Fruit fly (Drosophila melanogaster) whole organism, embryonic: Measurements from ENCODE around the gene Helz.

Experiments
- Adf1 ChIP-seq: fragments of 200-800 bp; sonication (Bioruptor generic); IDR thresholded peaks from 2 replicates; pipeline ENCODE4 v1.3.6; 2022; ENCODE audit warnings: missing biosample characterization, missing genetic modification characterization
- Asciz ChIP-seq: fragments of 200-800 bp; sonication (Bioruptor generic); optimal IDR thresholded peaks from 2 replicates; lab custom pipeline; 2017; ENCODE audit warnings: missing biosample characterization, mild to moderate bottlenecking, missing genetic modification characterization, missing genetic modification reagents
- Atf3 ChIP-seq: fragments of 200-800 bp; sonication (Bioruptor generic); optimal IDR thresholded peaks from 3 replicates; lab custom pipeline; 2016; ENCODE audit warnings: missing biosample characterization, missing genetic modification characterization
- Blimp-1 ChIP-seq: fragments of 200-800 bp; sonication (Bioruptor generic); optimal IDR thresholded peaks from 3 replicates; lab custom pipeline; 2018; ENCODE audit warnings: missing biosample characterization, missing genetic modification characterization, mild to moderate bottlenecking, moderate library complexity, missing genetic modification reagents
- CG1024 ChIP-seq: fragments of 200-800 bp; sonication (Bioruptor generic); IDR thresholded peaks from 2 replicates; pipeline ENCODE4 v1.3.6; 2022; ENCODE audit warnings: missing biosample characterization, missing genetic modification characterization
- CG10274 ChIP-seq: fragments of 200-800 bp; sonication (Bioruptor generic); optimal IDR thresholded peaks from 3 replicates; lab custom pipeline; 2017; ENCODE audit warnings: missing biosample characterization, mild to moderate bottlenecking, missing genetic modification characterization
- CG11504 ChIP-seq: fragments of 200-800 bp; sonication (Bioruptor generic); optimal IDR thresholded peaks from 3 replicates; lab custom pipeline; 2019; ENCODE audit warnings: missing biosample characterization, mild to moderate bottlenecking, missing genetic modification characterization, moderate library complexity
- CG11696 ChIP-seq: fragments of 200-800 bp; sonication (Bioruptor generic); IDR thresholded peaks from 2 replicates; pipeline ENCODE4 v1.3.6; 2022; ENCODE audit warnings: missing biosample characterization, missing genetic modification characterization
- CG12104 ChIP-seq: fragments of 200-800 bp; sonication (Bioruptor generic); optimal IDR thresholded peaks from 3 replicates; lab custom pipeline; 2016; ENCODE audit warnings: missing biosample characterization, missing genetic modification characterization
- CG12942 ChIP-seq: fragments of 200-800 bp; sonication (Bioruptor generic); optimal IDR thresholded peaks from 3 replicates; lab custom pipeline; 2016; ENCODE audit warnings: missing biosample characterization, missing genetic modification characterization
- CG13287 ChIP-seq: fragments of 200-800 bp; sonication (Bioruptor generic); IDR thresholded peaks from 2 replicates; pipeline ENCODE4 v1.3.6; 2022; ENCODE audit warnings: missing biosample characterization, missing genetic modification characterization; ENCODE audit not compliant: partially characterized antibody
- CG13775 ChIP-seq: fragments of 200-800 bp; sonication (Bioruptor generic); optimal IDR thresholded peaks from 3 replicates; lab custom pipeline; 2017; ENCODE audit warnings: missing biosample characterization, mild to moderate bottlenecking, missing genetic modification characterization
- CG14014 ChIP-seq: fragments of 200-800 bp; sonication (Bioruptor generic); IDR thresholded peaks from 2 replicates; pipeline ENCODE4 v1.3.6; 2022; ENCODE audit warnings: missing biosample characterization, missing genetic modification characterization
- CG14441 ChIP-seq: fragments of 200-800 bp; sonication (Bioruptor generic); IDR thresholded peaks from 2 replicates; pipeline ENCODE4 v1.3.6; 2022; ENCODE audit warnings: missing biosample characterization, missing genetic modification characterization
- CG16779 ChIP-seq: fragments of 200-800 bp; sonication (Bioruptor generic); IDR thresholded peaks from 2 replicates; pipeline ENCODE4 v1.3.6; 2022; ENCODE audit warnings: missing biosample characterization, missing genetic modification characterization
- CG16813 ChIP-seq: fragments of 200-800 bp; sonication (Bioruptor generic); IDR thresholded peaks from 3 replicates; pipeline ENCODE4 v1.3.6; 2022; ENCODE audit warnings: missing biosample characterization, missing genetic modification characterization; ENCODE audit not compliant: partially characterized antibody
- CG17612 ChIP-seq: fragments of 200-800 bp; sonication (Bioruptor generic); IDR thresholded peaks from 2 replicates; pipeline ENCODE4 v1.3.6; 2022; ENCODE audit warnings: missing biosample characterization, missing genetic modification characterization
- CG1792 ChIP-seq: fragments of 200-800 bp; sonication (Bioruptor generic); optimal IDR thresholded peaks from 2 replicates; lab custom pipeline; 2016; ENCODE audit warnings: missing biosample characterization, missing genetic modification characterization
- CG18599 ChIP-seq: fragments of 200-800 bp; sonication (Bioruptor generic); optimal IDR thresholded peaks from 3 replicates; lab custom pipeline; 2017; ENCODE audit warnings: missing biosample characterization, missing genetic modification characterization, mild to moderate bottlenecking, moderate library complexity, missing genetic modification reagents
- CG30431 ChIP-seq: fragments of 200-800 bp; sonication (Bioruptor generic); optimal IDR thresholded peaks from 2 replicates; lab custom pipeline; 2017; ENCODE audit warnings: missing biosample characterization, missing genetic modification characterization
- CG34224 ChIP-seq: fragments of 200-800 bp; sonication (Bioruptor generic); IDR thresholded peaks from 3 replicates; pipeline ENCODE4 v1.3.6; 2022; ENCODE audit warnings: missing biosample characterization, missing genetic modification characterization; ENCODE audit not compliant: partially characterized antibody
- CG3995 ChIP-seq: fragments of 200-800 bp; sonication (Bioruptor generic); optimal IDR thresholded peaks from 3 replicates; lab custom pipeline; 2016; ENCODE audit warnings: missing biosample characterization, missing genetic modification characterization
- CG7928 ChIP-seq: fragments of 200-800 bp; sonication (Bioruptor generic); optimal IDR thresholded peaks from 2 replicates; lab custom pipeline; 2017; ENCODE audit warnings: missing biosample characterization, mild to moderate bottlenecking, missing genetic modification characterization
- CG9437 ChIP-seq: fragments of 200-800 bp; sonication (Bioruptor generic); optimal IDR thresholded peaks from 2 replicates; lab custom pipeline; 2018; ENCODE audit warnings: missing biosample characterization, mild to moderate bottlenecking, missing genetic modification characterization
- CG9797 ChIP-seq: fragments of 200-800 bp; sonication (Bioruptor generic); optimal IDR thresholded peaks from 3 replicates; lab custom pipeline; 2018; ENCODE audit warnings: missing biosample characterization, mild to moderate bottlenecking, missing genetic modification characterization
- CG9817 ChIP-seq: fragments of 200-800 bp; sonication (Bioruptor generic); optimal IDR thresholded peaks from 2 replicates; lab custom pipeline; 2018; ENCODE audit warnings: missing biosample characterization, mild to moderate bottlenecking, missing genetic modification characterization, moderate library complexity
- D19A ChIP-seq: fragments of 200-800 bp; optimal IDR thresholded peaks from 3 replicates; lab custom pipeline; 2019; ENCODE audit warnings: missing biosample characterization, mild to moderate bottlenecking, missing genetic modification characterization, moderate library complexity
- Doc3 ChIP-seq: fragments of 200-800 bp; sonication (Bioruptor generic); IDR thresholded peaks from 3 replicates; pipeline ENCODE4 v1.3.6; 2022; ENCODE audit warnings: missing biosample characterization, missing genetic modification characterization; ENCODE audit not compliant: partially characterized antibody
- Gug ChIP-seq: fragments of 200-800 bp; sonication (Bioruptor generic); IDR thresholded peaks from 4 replicates; pipeline ENCODE4 v1.3.6; 2022; ENCODE audit warnings: missing biosample characterization, missing genetic modification characterization
- MTF-1 ChIP-seq: fragments of 200-800 bp; sonication (Bioruptor generic); optimal IDR thresholded peaks from 2 replicates; lab custom pipeline; 2018; ENCODE audit warnings: missing biosample characterization, mild to moderate bottlenecking, missing genetic modification characterization, borderline replicate concordance
- NK7.1 ChIP-seq: fragments of 200-800 bp; sonication (Bioruptor generic); optimal IDR thresholded peaks from 3 replicates; lab custom pipeline; 2016; ENCODE audit warnings: missing biosample characterization, missing genetic modification characterization
- Pdp1 ChIP-seq, 2 experiments: fragments of 200-800 bp; sonication (Bioruptor generic); optimal IDR thresholded peaks; 3 replicates each; lab custom pipeline; 2016; ENCODE audit warnings: missing biosample characterization in 2 of 2, missing genetic modification characterization in 2 of 2, mild to moderate bottlenecking in 1 of 2, moderate library complexity in 1 of 2
- Six4 ChIP-seq: fragments of 200-800 bp; sonication (Bioruptor generic); optimal IDR thresholded peaks from 2 replicates; lab custom pipeline; 2016; ENCODE audit warnings: missing biosample characterization, missing genetic modification characterization
- Usf ChIP-seq: fragments of 200-800 bp; sonication (Bioruptor generic); optimal IDR thresholded peaks from 2 replicates; lab custom pipeline; 2017; ENCODE audit warnings: missing genotype, missing biosample characterization, missing genetic modification characterization
- bbx ChIP-seq: fragments of 200-800 bp; sonication (Bioruptor generic); IDR thresholded peaks from 2 replicates; pipeline ENCODE4 v1.3.6; 2022; ENCODE audit warnings: missing biosample characterization, missing genetic modification characterization; ENCODE audit not compliant: partially characterized antibody
- bcd ChIP-seq: fragments of 200-800 bp; sonication (Bioruptor generic); optimal IDR thresholded peaks from 2 replicates; lab custom pipeline; 2017; ENCODE audit warnings: missing biosample characterization, mild to moderate bottlenecking, missing genetic modification characterization
- cato ChIP-seq: fragments of 200-800 bp; sonication (Bioruptor generic); optimal IDR thresholded peaks from 2 replicates; lab custom pipeline; 2016; ENCODE audit warnings: missing biosample characterization, missing genetic modification characterization, borderline replicate concordance
- caup ChIP-seq: fragments of 200-800 bp; sonication (Bioruptor generic); optimal IDR thresholded peaks from 3 replicates; lab custom pipeline; 2017; ENCODE audit warnings: missing biosample characterization, mild to moderate bottlenecking, missing genetic modification characterization, moderate library complexity; ENCODE audit not compliant: severe bottlenecking
- dmrt11E ChIP-seq: fragments of 200-800 bp; sonication (Bioruptor generic); optimal IDR thresholded peaks from 3 replicates; lab custom pipeline; 2018; ENCODE audit warnings: missing biosample characterization, mild to moderate bottlenecking, missing genetic modification characterization, moderate library complexity
- emc ChIP-seq: fragments of 200-800 bp; sonication (Bioruptor generic); optimal IDR thresholded peaks from 2 replicates; lab custom pipeline; 2016; ENCODE audit warnings: missing biosample characterization, missing genetic modification characterization
- ems ChIP-seq: fragments of 200-800 bp; sonication (Bioruptor generic); optimal IDR thresholded peaks from 3 replicates; lab custom pipeline; 2016; ENCODE audit warnings: missing biosample characterization, missing genetic modification characterization
- her ChIP-seq: fragments of 200-800 bp; sonication (Bioruptor generic); optimal IDR thresholded peaks from 2 replicates; lab custom pipeline; 2016; ENCODE audit warnings: missing biosample characterization, missing genetic modification characterization
- nmo ChIP-seq: fragments of 200-800 bp; sonication (Bioruptor generic); optimal IDR thresholded peaks from 2 replicates; lab custom pipeline; 2018; ENCODE audit warnings: missing biosample characterization, mild to moderate bottlenecking, missing genetic modification characterization, moderate library complexity
- tgo ChIP-seq: fragments of 200-800 bp; sonication (Bioruptor generic); IDR thresholded peaks from 3 replicates; pipeline ENCODE4 v1.3.6; 2022; ENCODE audit warnings: missing biosample characterization, missing genetic modification characterization
- vnd ChIP-seq: fragments of 200-800 bp; sonication (Bioruptor generic); IDR thresholded peaks from 3 replicates; pipeline ENCODE4 v1.3.6; 2022; ENCODE audit warnings: missing biosample characterization, missing genetic modification characterization; ENCODE audit not compliant: partially characterized antibody
- wdn ChIP-seq: fragments of 200-800 bp; sonication (Bioruptor generic); IDR thresholded peaks from 2 replicates; pipeline ENCODE4 v1.3.6; 2022; ENCODE audit warnings: missing biosample characterization, missing genetic modification characterization
- zen ChIP-seq: fragments of 200-800 bp; sonication (Bioruptor generic); optimal IDR thresholded peaks from 3 replicates; lab custom pipeline; 2018; ENCODE audit warnings: missing biosample characterization, mild to moderate bottlenecking, missing genetic modification characterization, moderate library complexity

Gene Helz

dm6 chr3L:14775711-14776660 is 13.7 kb upstream of the Helz start, which contains the start of gene mop (continued):
- TF ChIP-seq CG9817 (peak; percentile 2), Atf3 (no peak), ems (GFP tag; lab: Kevin White, UChicago) (peak; percentile 23), CG13775 (peak; percentile 21), zen (tag; lab: Kevin White, UChicago) (peak; percentile 17), wdn (GFP tag; lab: Robert Waterston, UW) (peak; percentile 53; the same call in 1 of the 2 replicates), emc (no peak), Asciz (GFP tag; lab: Kevin White, UChicago) (no peak), CG9797 (peak; percentile 63), bbx (GFP tag; lab: Robert Waterston, UW) (peak; percentile 65), CG11696 (GFP tag; lab: Robert Waterston, UW) (peak; percentile 43; the same call in 1 of the 2 replicates), cato (GFP tag; lab: Kevin White, UChicago) (peak; percentile 2), bcd (GFP tag; lab: Kevin White, UChicago) (no peak), Gug (peak; percentile 8; the same call in 1 of the 4 replicates), CG14441 (GFP tag; lab: Robert Waterston, UW) (peak; percentile 63), Blimp-1 (no peak), vnd (GFP tag; lab: Robert Waterston, UW) (no peak), Pdp1 (GFP tag; optimal IDR thresholded peaks at IDR 0.05; lab: Kevin White, UChicago) (peak in 1 of 2 experiments; percentile 15), CG9437 (GFP tag; lab: Kevin White, UChicago) (peak; percentile 6), nmo (GFP tag; lab: Kevin White, UChicago) (peak; percentile 61), CG14014 (GFP tag; lab: Robert Waterston, UW) (peak; percentile 55), CG3995 (peak; percentile 13), CG13287 (GFP tag; lab: Robert Waterston, UW) (peak; percentile 73), Doc3 (GFP tag; lab: Robert Waterston, UW) (peak; percentile 42; the same call in 1 of the 3 replicates), NK7.1 (GFP tag; lab: Kevin White, UChicago) (peak; percentile 17), CG11504 (tag; lab: Kevin White, UChicago) (no peak), tgo (GFP tag; lab: Robert Waterston, UW) (peak; percentile 67; the same call in 2 of the 3 replicates), CG18599 (GFP tag; lab: Kevin White, UChicago) (peak; percentile 21), CG16813 (GFP tag; lab: Robert Waterston, UW) (peak; percentile 39; the same call in 1 of the 3 replicates), CG30431 (GFP tag; lab: Kevin White, UChicago) (no peak), CG1792 (no peak), dmrt11E (peak; percentile 35), MTF-1 (GFP tag; lab: Kevin White, UChicago) (no peak), D19A (tag; lab: Kevin White, UChicago) (no peak), CG12942 (GFP tag; lab: Kevin White, UChicago) (no peak), CG10274 (GFP tag; lab: Kevin White, UChicago) (no peak), CG1024 (GFP tag; lab: Robert Waterston, UW) (no peak), CG17612 (no peak), CG16779 (GFP tag; lab: Robert Waterston, UW) (no peak), CG34224 (no peak), CG12104 (GFP tag; lab: Kevin White, UChicago) (peak; percentile 59), her (GFP tag; lab: Kevin White, UChicago) (peak; percentile 0), caup (GFP tag; lab: Kevin White, UChicago) (peak; percentile 4), Usf (no peak), CG7928 (GFP tag; lab: Kevin White, UChicago) (no peak), Adf1 (GFP tag; lab: Robert Waterston, UW) (0 out of 2 replicates have a peak, but pooled peaks have one; percentile 18), Six4 (peak; percentile 9)
